Fruit fly (Drosophila melanogaster): ENCODE results near the gene CBP.

The CBP gene

dm6 chrX:7293874-7294559, 43.1 kb upstream of the CBP start:
- TF ChIP-seq HLH106 (tag; optimal IDR thresholded peaks at IDR 0.05) = peak; percentile 96
- no peak for TF ChIP-seq Abd-B (GFP tag; optimal IDR thresholded peaks at IDR 0.05)
- no peak for TF ChIP-seq brk (GFP tag; optimal IDR thresholded peaks at IDR 0.05)
- no peak for TF ChIP-seq N (GFP tag; optimal IDR thresholded peaks at IDR 0.05)
- peak; percentile 64 for TF ChIP-seq ey (GFP tag; optimal IDR thresholded peaks at IDR 0.05)
- TF ChIP-seq Sp1 (GFP tag; optimal IDR thresholded peaks at IDR 0.05) = peak; percentile 97
- no peak for TF ChIP-seq CrebA (GFP tag; optimal IDR thresholded peaks at IDR 0.05; ENCODE audit: borderline replicate concordance)
- TF ChIP-seq sv (GFP tag; optimal IDR thresholded peaks at IDR 0.05) = peak; percentile 14
- peak; percentile 60 for TF ChIP-seq Hnf4 (GFP tag; optimal IDR thresholded peaks at IDR 0.05)
- TF ChIP-seq dl (GFP tag; optimal IDR thresholded peaks at IDR 0.05; ENCODE audit: insufficient read depth in 1 of 2, partially characterized antibody in 2 of 2) = no peak
- TF ChIP-seq Rel (GFP tag; optimal IDR thresholded peaks at IDR 0.05) = peak; percentile 67
- peak; percentile 85 for TF ChIP-seq Rel (tag; optimal IDR thresholded peaks at IDR 0.05)
- peak; percentile 87 for TF ChIP-seq OdsH (GFP tag; optimal IDR thresholded peaks at IDR 0.05)
- TF ChIP-seq sage (GFP tag; optimal IDR thresholded peaks at IDR 0.05) = peak; percentile 81
- peak in 1 of 2 experiments; percentile 74 for TF ChIP-seq foxo (GFP tag; optimal IDR thresholded peaks at IDR 0.05)
- TF ChIP-seq Hr83 (GFP tag; optimal IDR thresholded peaks at IDR 0.05; ENCODE audit: poor library complexity, severe bottlenecking) = no peak
- peak; percentile 46 for TF ChIP-seq dsf (GFP tag; optimal IDR thresholded peaks at IDR 0.05; ENCODE audit: borderline replicate concordance)
- no peak for TF ChIP-seq pan (optimal IDR thresholded peaks at IDR 0.05)
- no peak for TF ChIP-seq jim (GFP tag; optimal IDR thresholded peaks at IDR 0.05)
- peak; percentile 95 for TF ChIP-seq CG9705 (GFP tag; optimal IDR thresholded peaks at IDR 0.05)
- TF ChIP-seq Dif (GFP tag; optimal IDR thresholded peaks at IDR 0.05; ENCODE audit: partially characterized antibody) = no peak
- peak; percentile 72 for TF ChIP-seq Dfd (GFP tag; optimal IDR thresholded peaks at IDR 0.05)
- no peak for TF ChIP-seq Mio (GFP tag; optimal IDR thresholded peaks at IDR 0.05)
- TF ChIP-seq Jra (GFP tag; optimal IDR thresholded peaks at IDR 0.05) = peak; percentile 48
- peak; percentile 90 for TF ChIP-seq rgr (GFP tag; optimal IDR thresholded peaks at IDR 0.05)
- TF ChIP-seq fru (GFP tag; optimal IDR thresholded peaks at IDR 0.05) = peak; percentile 78
- peak; percentile 75 for TF ChIP-seq br (GFP tag; optimal IDR thresholded peaks at IDR 0.05)
- TF ChIP-seq usp (GFP tag; optimal IDR thresholded peaks at IDR 0.05) = no peak
- TF ChIP-seq dmrt93B (GFP tag; optimal IDR thresholded peaks at IDR 0.05) = peak; percentile 90
- TF ChIP-seq woc (GFP tag; optimal IDR thresholded peaks at IDR 0.05) = peak; percentile 36
- peak; percentile 50 for TF ChIP-seq tai (GFP tag; optimal IDR thresholded peaks at IDR 0.05)
- TF ChIP-seq psq (GFP tag; optimal IDR thresholded peaks at IDR 0.05) = peak; percentile 81
- TF ChIP-seq Vsx2 (GFP tag; optimal IDR thresholded peaks at IDR 0.05; ENCODE audit: partially characterized antibody) = no peak
- TF ChIP-seq CG32264 (GFP tag; optimal IDR thresholded peaks at IDR 0.05) = peak; percentile 56
- TF ChIP-seq h (GFP tag; optimal IDR thresholded peaks at IDR 0.05) = peak; percentile 91
- TF ChIP-seq GATAd (GFP tag; optimal IDR thresholded peaks at IDR 0.05) = no peak
- no peak for TF ChIP-seq Myc (optimal IDR thresholded peaks at IDR 0.05)
- TF ChIP-seq lola (GFP tag; optimal IDR thresholded peaks at IDR 0.05) = no peak
- TF ChIP-seq Hr78 (GFP tag; optimal IDR thresholded peaks at IDR 0.05) = no peak

- TF ChIP-seq Dif (GFP tag; optimal IDR thresholded peaks at IDR 0.05; ENCODE audit: partially characterized antibody) (no peak), Sp1 (GFP tag; optimal IDR thresholded peaks at IDR 0.05) (no peak), lola (GFP tag; optimal IDR thresholded peaks at IDR 0.05) (no peak), usp (GFP tag; optimal IDR thresholded peaks at IDR 0.05) (no peak), HLH106 (tag; optimal IDR thresholded peaks at IDR 0.05) (no peak), tai (GFP tag; optimal IDR thresholded peaks at IDR 0.05) (no peak), Dfd (GFP tag; optimal IDR thresholded peaks at IDR 0.05) (no peak), CG9705 (GFP tag; optimal IDR thresholded peaks at IDR 0.05) (no peak), dmrt93B (GFP tag; optimal IDR thresholded peaks at IDR 0.05) (no peak), pan (optimal IDR thresholded peaks at IDR 0.05) (no peak), jim (GFP tag; optimal IDR thresholded peaks at IDR 0.05) (no peak), Hnf4 (GFP tag; optimal IDR thresholded peaks at IDR 0.05) (no peak), sage (GFP tag; optimal IDR thresholded peaks at IDR 0.05) (no peak), OdsH (GFP tag; optimal IDR thresholded peaks at IDR 0.05) (no peak), foxo (GFP tag; optimal IDR thresholded peaks at IDR 0.05) (no peak), sv (GFP tag; optimal IDR thresholded peaks at IDR 0.05) (no peak), dsf (GFP tag; optimal IDR thresholded peaks at IDR 0.05; ENCODE audit: borderline replicate concordance) (no peak), Jra (GFP tag; optimal IDR thresholded peaks at IDR 0.05) (no peak)
These were observed 41.2 kb upstream of the CBP start for dm6 chrX:7295973-7296372.

Measured in whole organism, wandering third instar larva.